Worm (Caenorhabditis elegans) whole organism, young adult: ENCODE measurements around the gene C47D12.5.

ENCODE experiments used
- T26A5.8 ChIP-seq: sonication (generic microtip); optimal IDR thresholded peaks from 2 replicates; lab custom pipeline; 2016; ENCODE audit warnings: missing genetic modification characterization, missing compliant biosample characterization
- Y53G8AR.9 ChIP-seq: fragments of 200-800 bp; sonication (Bioruptor generic); conservative IDR thresholded peaks from 2 replicates; pipeline ENCODE4 v1.3.6; 2022; ENCODE audit warnings: missing genetic modification reagents, missing genetic modification characterization, missing compliant biosample characterization
- Y79H2A.3 ChIP-seq: fragments of 200-800 bp; sonication (Bioruptor generic); conservative IDR thresholded peaks from 2 replicates; pipeline ENCODE4 v1.3.6; 2022; ENCODE audit warnings: missing genetic modification reagents, missing genetic modification characterization, missing compliant biosample characterization
- Y95B8A.8 ChIP-seq: fragments of 200-800 bp; sonication (Bioruptor generic); IDR thresholded peaks from 2 replicates; pipeline ENCODE4 v1.3.6; 2022; ENCODE audit warnings: missing genetic modification reagents, missing genetic modification characterization, missing compliant biosample characterization
- attf-3 ChIP-seq: fragments of 200-800 bp; sonication (Bioruptor generic); conservative IDR thresholded peaks from 2 replicates; pipeline ENCODE4 v1.3.6; 2022; ENCODE audit warnings: missing genetic modification reagents, missing genetic modification characterization, missing compliant biosample characterization
- cebp-1 ChIP-seq, 2 experiments: fragments of 200-800 bp in 1 of 2; sonication (Bioruptor generic) in 1 of 2; sonication (generic microtip) in 1 of 2; IDR thresholded peaks in 1 of 2; optimal IDR thresholded peaks in 1 of 2; 2 replicates each; pipeline versions ENCODE4 v1.3.6 to Lab custom; 2017 to 2022; ENCODE audit warnings: missing compliant biosample characterization in 2 of 2, missing genetic modification characterization in 2 of 2, mild to moderate bottlenecking in 1 of 2, missing genetic modification reagents in 1 of 2, moderate library complexity in 1 of 2
- ceh-58 ChIP-seq: fragments of 200-800 bp; sonication (Bioruptor generic); IDR thresholded peaks from 2 replicates; pipeline ENCODE4 v1.3.6; 2022; ENCODE audit warnings: missing genetic modification characterization, missing compliant biosample characterization
- hlh-12 ChIP-seq: sonication (generic microtip); optimal IDR thresholded peaks from 2 replicates; lab custom pipeline; 2016; ENCODE audit warnings: missing genetic modification characterization, missing compliant biosample characterization
- hlh-26 ChIP-seq: fragments of 200-800 bp; sonication (Bioruptor generic); conservative IDR thresholded peaks from 2 replicates; pipeline ENCODE4 v1.3.6; 2022; ENCODE audit warnings: missing genetic modification reagents, missing genetic modification characterization, missing compliant biosample characterization
- hmg-1.2 ChIP-seq: fragments of 200-800 bp; sonication (Bioruptor generic); IDR thresholded peaks from 2 replicates; pipeline ENCODE4 v1.3.6; 2022; ENCODE audit warnings: missing genetic modification reagents, missing genetic modification characterization, missing compliant biosample characterization
- hmg-20 ChIP-seq: fragments of 200-800 bp; sonication (Bioruptor generic); IDR thresholded peaks from 2 replicates; pipeline ENCODE4 v1.3.6; 2022; ENCODE audit warnings: missing genetic modification reagents, missing genetic modification characterization, missing compliant biosample characterization
- lin-35 ChIP-seq, 3 experiments: fragments of 150-350 bp in 2 of 3; sonication (generic microtip) in 1 of 3; optimal IDR thresholded peaks; 2 replicates each; lab custom pipeline; 2014 to 2018; ENCODE audit warnings: missing biosample characterization in 3 of 3, missing genetic modification characterization in 3 of 3, missing genetic modification reagents in 3 of 3
- lin-40 ChIP-seq: sonication (generic microtip); optimal IDR thresholded peaks from 2 replicates; lab custom pipeline; 2016; ENCODE audit warnings: missing genetic modification characterization, mild to moderate bottlenecking, missing compliant biosample characterization, missing genotype, missing genetic modification reagents
- lsy-27 ChIP-seq: sonication (generic microtip); optimal IDR thresholded peaks from 2 replicates; lab custom pipeline; 2017; ENCODE audit warnings: missing genetic modification characterization, mild to moderate bottlenecking, missing compliant biosample characterization, antibody characterized with exemption, missing genotype, borderline replicate concordance; ENCODE audit not compliant: insufficient read depth
- madf-3 ChIP-seq: fragments of 200-800 bp; sonication (Bioruptor generic); IDR thresholded peaks from 2 replicates; pipeline ENCODE4 v1.3.6; 2022; ENCODE audit warnings: missing genetic modification reagents, missing genetic modification characterization, missing compliant biosample characterization
- madf-6 ChIP-seq: fragments of 200-800 bp; sonication (Bioruptor generic); IDR thresholded peaks from 2 replicates; pipeline ENCODE4 v1.3.6; 2022; ENCODE audit warnings: missing genetic modification reagents, missing genetic modification characterization, missing compliant biosample characterization
- madf-8 ChIP-seq: fragments of 200-800 bp; sonication (Bioruptor generic); conservative IDR thresholded peaks from 2 replicates; pipeline ENCODE4 v1.3.6; 2022; ENCODE audit warnings: missing genetic modification reagents, missing genetic modification characterization, missing compliant biosample characterization
- nfya-1 ChIP-seq: sonication (generic microtip); optimal IDR thresholded peaks from 2 replicates; lab custom pipeline; 2017; ENCODE audit warnings: antibody characterized with exemption, missing compliant biosample characterization, missing genetic modification characterization, borderline replicate concordance; ENCODE audit not compliant: insufficient read depth
- nhr-120 ChIP-seq: fragments of 200-800 bp; sonication (Bioruptor generic); IDR thresholded peaks from 2 replicates; pipeline ENCODE4 v1.3.6; 2022; ENCODE audit warnings: missing genetic modification characterization, missing compliant biosample characterization
- nhr-179 ChIP-seq: sonication (generic microtip); optimal IDR thresholded peaks from 2 replicates; lab custom pipeline; 2016; ENCODE audit warnings: mild to moderate bottlenecking, missing genetic modification characterization, missing compliant biosample characterization
- pha-4 ChIP-seq: fragments of 150-350 bp; sonication (generic microtip); optimal IDR thresholded peaks from 2 replicates; lab custom pipeline; 2014; ENCODE audit warnings: missing biosample characterization, missing genetic modification reagents, missing genetic modification characterization
- sdz-38 ChIP-seq: sonication (generic microtip); optimal IDR thresholded peaks from 2 replicates; lab custom pipeline; 2016; ENCODE audit warnings: missing genotype, missing genetic modification characterization, missing compliant biosample characterization
- snpc-1.1 ChIP-seq: sonication (generic microtip); optimal IDR thresholded peaks from 2 replicates; lab custom pipeline; 2017; ENCODE audit warnings: missing genetic modification characterization, mild to moderate bottlenecking, missing compliant biosample characterization, antibody characterized with exemption, moderate library complexity, missing genotype, missing genetic modification reagents; ENCODE audit not compliant: insufficient read depth
- snpc-3.4 ChIP-seq: sonication (generic microtip); optimal IDR thresholded peaks from 2 replicates; lab custom pipeline; 2017; ENCODE audit warnings: missing genetic modification characterization, mild to moderate bottlenecking, missing compliant biosample characterization, antibody characterized with exemption, moderate library complexity, missing genotype, missing genetic modification reagents
- snpc-4 ChIP-seq, 5 experiments: fragments of 150-350 bp in 1 of 5; sonication (generic microtip) in 4 of 5; optimal IDR thresholded peaks; 2 replicates each; lab custom pipeline; 2014 to 2018; ENCODE audit warnings: missing genetic modification characterization in 5 of 5, missing biosample characterization in 3 of 5, antibody characterized with exemption in 2 of 5, mild to moderate bottlenecking in 2 of 5, missing compliant biosample characterization in 2 of 5, missing genotype in 2 of 5, moderate library complexity in 2 of 5, missing genetic modification reagents in 1 of 5
- somi-1 ChIP-seq: fragments of 200-800 bp; sonication (Bioruptor generic); optimal IDR thresholded peaks from 2 replicates; lab custom pipeline; 2018; ENCODE audit warnings: mild to moderate bottlenecking, missing genetic modification characterization, missing compliant biosample characterization
- tbx-9 ChIP-seq: sonication (generic microtip); optimal IDR thresholded peaks from 2 replicates; lab custom pipeline; 2016; ENCODE audit warnings: borderline replicate concordance, missing genetic modification characterization, inconsistent platforms, missing compliant biosample characterization
- unc-130 ChIP-seq: sonication (generic microtip); optimal IDR thresholded peaks from 2 replicates; lab custom pipeline; 2016; ENCODE audit warnings: missing genetic modification reagents, missing genetic modification characterization, missing compliant biosample characterization
- zfh-2 ChIP-seq: fragments of 200-800 bp; sonication (Bioruptor generic); conservative IDR thresholded peaks from 2 replicates; pipeline ENCODE4 v1.3.6; 2022; ENCODE audit warnings: missing genetic modification reagents, missing genetic modification characterization, missing compliant biosample characterization
- ztf-25 ChIP-seq: fragments of 200-800 bp; sonication (Bioruptor generic); IDR thresholded peaks from 2 replicates; pipeline ENCODE4 v1.3.6; 2022; ENCODE audit warnings: missing genetic modification reagents, missing genetic modification characterization, missing compliant biosample characterization

The C47D12.5 gene

ce11 chrII:11719533-11719932 lies 34.5 kb upstream of the C47D12.5 start:
- peak; percentile 78 for TF ChIP-seq attf-3 (GFP tag; lab: Robert Waterston, UW)
- no peak for TF ChIP-seq nhr-179 (tag; lab: Kevin White, UChicago)
- no peak for TF ChIP-seq hlh-12 (tag; lab: Kevin White, UChicago)

- peak; percentile 56 for TF ChIP-seq hmg-1.2 (GFP tag; lab: Robert Waterston, UW)
- no peak for TF ChIP-seq pha-4 (tag; lab: Kevin White, UChicago)
- TF ChIP-seq snpc-4 (GFP tag; optimal IDR thresholded peaks at IDR 0.05; lab: Kevin White, UChicago), result peak; percentile 79
- peak; percentile 57 to 96 (median 88) for TF ChIP-seq snpc-4 (tag; optimal IDR thresholded peaks at IDR 0.05; lab: Kevin White, UChicago)
- peak; percentile 84 for TF ChIP-seq snpc-1.1
- peak; percentile 6; the same call in 1 of the 2 replicates for TF ChIP-seq madf-6
- peak; percentile 33 for TF ChIP-seq snpc-3.4 (tag; lab: Kevin White, UChicago)
Observed at ce11 chrII:11714728-11715127, 29.7 kb upstream of the C47D12.5 start.

- TF ChIP-seq madf-6 (no peak), zfh-2 (GFP tag; lab: Robert Waterston, UW) (peak; percentile 75), lin-35 (GFP tag; optimal IDR thresholded peaks at IDR 0.05; lab: Kevin White, UChicago) (no peak), somi-1 (peak; percentile 47), snpc-3.4 (tag; lab: Kevin White, UChicago) (no peak), cebp-1 (GFP tag; IDR thresholded peaks at IDR 0.05; lab: Robert Waterston, UW) (no peak), cebp-1 (tag; optimal IDR thresholded peaks at IDR 0.05; lab: Kevin White, UChicago) (peak; percentile 6)
Observed at ce11 chrII:11713569-11713968, 28.5 kb upstream of the C47D12.5 start, which contains the start of gene F13D12.10. F13D12.10 (plus strand) TSS chrII:11713799.

ce11 chrII:11710771-11711170 lies 25.7 kb upstream of the C47D12.5 start:
- TF ChIP-seq unc-130 (GFP tag; lab: Kevin White, UChicago) (no peak), tbx-9 (tag; lab: Kevin White, UChicago) (no peak), lsy-27 (tag; lab: Kevin White, UChicago) (no peak), ceh-58 (GFP tag; lab: Robert Waterston, UW) (no peak), madf-3 (GFP tag; lab: Robert Waterston, UW) (no peak), somi-1 (no peak), hlh-26 (GFP tag; lab: Robert Waterston, UW) (no peak), Y53G8AR.9 (GFP tag; lab: Robert Waterston, UW) (no peak), ztf-25 (no peak), madf-8 (GFP tag; lab: Robert Waterston, UW) (no peak), Y79H2A.3 (GFP tag; lab: Robert Waterston, UW) (no peak), hmg-20 (GFP tag; lab: Robert Waterston, UW) (no peak), T26A5.8 (no peak)

- no peak for TF ChIP-seq attf-3 (GFP tag; lab: Robert Waterston, UW)
- no peak for TF ChIP-seq hmg-20 (GFP tag; lab: Robert Waterston, UW)
- no peak for TF ChIP-seq zfh-2 (GFP tag; lab: Robert Waterston, UW)
- no peak for TF ChIP-seq nfya-1 (tag; lab: Kevin White, UChicago)
- TF ChIP-seq nhr-120 (GFP tag; lab: Robert Waterston, UW), result no peak
- no peak for TF ChIP-seq ztf-25
- no peak for TF ChIP-seq lin-40 (tag; lab: Kevin White, UChicago)
- TF ChIP-seq sdz-38, result no peak
- TF ChIP-seq Y95B8A.8 (GFP tag; lab: Robert Waterston, UW), result no peak
Observed at ce11 chrII:11709464-11709863, 24.4 kb upstream of the C47D12.5 start, which contains the start of gene fcmt-1. fcmt-1 (minus strand) TSS chrII:11709564.
